Worm (Caenorhabditis elegans): ENCODE results near the gene F46B6.6.

F46B6.6 gene

ce11 chrV:9750308-9750707 lies 36.4 kb downstream of the F46B6.6 start, which contains the start of gene F58E6.4:
Gene F58E6.4, minus strand, starts transcription at chrV:9750408.
- TF ChIP-seq klf-2 (GFP tag; conservative IDR thresholded peaks at IDR 0.05) (no peak), med-1 (GFP tag; optimal IDR thresholded peaks at IDR 0.05; ENCODE audit: insufficient read depth) (no peak), tab-1 (GFP tag; IDR thresholded peaks at IDR 0.05) (no peak), cog-1 (tag; optimal IDR thresholded peaks at IDR 0.05) (no peak), T22C8.4 (GFP tag; IDR thresholded peaks at IDR 0.05) (no peak), ref-1 (GFP tag; conservative IDR thresholded peaks at IDR 0.05) (no peak), flt-1 (GFP tag; IDR thresholded peaks at IDR 0.05) (no peak)

DNA sequence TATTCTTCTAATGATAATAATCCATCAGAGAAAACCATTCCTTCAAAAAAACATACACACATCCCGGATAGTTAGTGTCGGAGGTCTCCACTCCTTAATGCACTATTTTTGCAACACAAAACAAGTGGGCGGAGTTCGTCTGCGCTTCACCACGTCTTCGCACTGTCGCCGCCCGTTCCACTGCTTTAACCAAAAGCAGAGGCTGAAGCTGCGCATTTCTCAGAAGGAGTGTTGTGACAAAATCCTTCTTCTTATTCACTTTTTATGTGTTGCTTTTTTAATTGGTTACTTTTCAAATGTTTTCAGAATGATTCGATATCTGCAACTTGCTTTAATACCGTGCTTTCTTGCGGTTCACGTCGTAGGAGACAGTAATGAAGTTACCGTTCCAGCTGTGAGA lies 41.7 kb downstream of the F46B6.6 start, which contains the start of gene F58E6.13:
TSS of gene F58E6.13 (plus strand) at position 301 of the 400 bp plus-strand sequence.
- TF ChIP-seq flt-1 (GFP tag; IDR thresholded peaks at IDR 0.05) (no peak), T22C8.4 (GFP tag; IDR thresholded peaks at IDR 0.05) (no peak), med-1 (GFP tag; optimal IDR thresholded peaks at IDR 0.05; ENCODE audit: insufficient read depth) (no peak), klf-2 (GFP tag; conservative IDR thresholded peaks at IDR 0.05) (no peak), tab-1 (GFP tag; IDR thresholded peaks at IDR 0.05) (no peak), ztf-29 (GFP tag; IDR thresholded peaks at IDR 0.05) (no peak), cog-1 (tag; optimal IDR thresholded peaks at IDR 0.05) (no peak), ztf-23 (GFP tag; IDR thresholded peaks at IDR 0.05) (no peak), ref-1 (GFP tag; conservative IDR thresholded peaks at IDR 0.05) (no peak)

ce11 chrV:9740858-9741257 lies 45.8 kb downstream of the F46B6.6 start, which contains the start of gene sta-2:
Gene sta-2, plus strand, starts transcription at chrV:9741206.
- TF ChIP-seq cog-1 (tag; optimal IDR thresholded peaks at IDR 0.05): no peak
- no peak for TF ChIP-seq ztf-29 (GFP tag; IDR thresholded peaks at IDR 0.05)
- TF ChIP-seq T22C8.4 (GFP tag; IDR thresholded peaks at IDR 0.05): no peak
- TF ChIP-seq med-1 (GFP tag; optimal IDR thresholded peaks at IDR 0.05; ENCODE audit: insufficient read depth): no peak
- TF ChIP-seq ref-1 (GFP tag; conservative IDR thresholded peaks at IDR 0.05): no peak
- TF ChIP-seq tab-1 (GFP tag; IDR thresholded peaks at IDR 0.05): no peak
- TF ChIP-seq flt-1 (GFP tag; IDR thresholded peaks at IDR 0.05): no peak
- no peak for TF ChIP-seq ztf-23 (GFP tag; IDR thresholded peaks at IDR 0.05)
- TF ChIP-seq klf-2 (GFP tag; conservative IDR thresholded peaks at IDR 0.05): no peak

- no peak for TF ChIP-seq T22C8.4 (GFP tag; IDR thresholded peaks at IDR 0.05)
- TF ChIP-seq klf-2 (GFP tag; conservative IDR thresholded peaks at IDR 0.05): no peak
- TF ChIP-seq med-1 (GFP tag; optimal IDR thresholded peaks at IDR 0.05; ENCODE audit: insufficient read depth): no peak
- no peak for TF ChIP-seq tab-1 (GFP tag; IDR thresholded peaks at IDR 0.05)
- TF ChIP-seq ref-1 (GFP tag; conservative IDR thresholded peaks at IDR 0.05): no peak
Observed at ce11 chrV:9739402-9739801, 47.3 kb downstream of the F46B6.6 start, which contains the start of gene marc-1. Gene marc-1, plus strand, starts transcription at chrV:9739702.

ce11 chrV:9738077-9738705 lies 48.5 kb downstream of the F46B6.6 start:
- TF ChIP-seq klf-2 (GFP tag; conservative IDR thresholded peaks at IDR 0.05) (no peak), ztf-29 (GFP tag; IDR thresholded peaks at IDR 0.05) (no peak)

DNA sequence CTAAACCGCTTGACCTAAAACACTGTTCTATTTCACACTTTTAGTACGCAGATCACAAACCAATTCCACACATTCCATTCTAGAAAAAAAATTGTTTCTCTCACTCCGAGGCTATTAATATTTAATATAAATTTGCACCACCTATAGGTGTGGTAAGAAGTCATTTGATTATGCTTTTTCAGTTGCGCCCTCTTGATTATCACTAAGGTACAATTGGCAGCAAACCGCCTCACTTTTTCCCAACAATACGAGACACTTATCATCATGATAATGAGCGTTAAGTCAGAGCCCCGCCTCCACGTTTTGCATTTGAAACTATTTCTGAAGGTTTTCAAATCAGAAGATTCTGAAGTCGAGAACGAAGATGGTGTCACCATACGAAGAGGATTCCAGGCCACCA lies 49.4 kb downstream of the F46B6.6 start, which contains the start of gene aqp-4:
TSS of gene aqp-4 (plus strand) at position 270 of the 400 bp plus-strand sequence.
- TF ChIP-seq flt-1 (GFP tag; IDR thresholded peaks at IDR 0.05): no peak
- TF ChIP-seq tab-1 (GFP tag; IDR thresholded peaks at IDR 0.05): no peak
- TF ChIP-seq ztf-29 (GFP tag; IDR thresholded peaks at IDR 0.05): no peak

DNA sequence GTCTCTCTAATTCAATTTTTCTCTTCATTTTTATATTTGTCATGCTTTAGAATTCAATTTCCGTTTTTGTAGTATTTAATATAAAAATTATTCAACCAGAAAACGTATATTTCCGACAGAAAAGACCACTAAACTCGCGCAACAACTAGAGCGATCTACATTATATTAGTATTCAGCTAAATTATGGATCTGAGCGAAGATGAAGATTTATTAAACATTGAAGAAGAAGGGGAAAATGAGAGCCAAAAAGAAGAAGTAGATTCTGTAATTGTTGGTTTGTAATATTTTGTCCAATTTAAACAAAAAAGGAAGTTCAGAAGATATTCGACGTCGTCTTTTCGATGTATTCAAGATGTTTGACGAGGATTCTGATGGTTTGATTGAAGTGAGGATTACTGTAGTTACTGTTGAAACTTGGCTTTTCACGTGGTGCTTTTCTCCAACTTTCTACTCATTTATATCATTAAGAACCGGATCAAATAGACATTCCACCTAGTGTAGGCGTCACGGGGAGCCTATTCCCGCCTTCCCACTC lies 52.7 kb downstream of the F46B6.6 start, which contains the start of gene cal-7:
TSS of gene cal-7 (plus strand) at position 184 of the 535 bp plus-strand sequence.
- TF ChIP-seq ztf-29 (GFP tag; IDR thresholded peaks at IDR 0.05) (no peak), T22C8.4 (GFP tag; IDR thresholded peaks at IDR 0.05) (no peak), cog-1 (tag; optimal IDR thresholded peaks at IDR 0.05) (no peak), klf-2 (GFP tag; conservative IDR thresholded peaks at IDR 0.05) (no peak), ref-1 (GFP tag; conservative IDR thresholded peaks at IDR 0.05) (no peak), flt-1 (GFP tag; IDR thresholded peaks at IDR 0.05) (no peak), med-1 (GFP tag; optimal IDR thresholded peaks at IDR 0.05; ENCODE audit: insufficient read depth) (no peak), tab-1 (GFP tag; IDR thresholded peaks at IDR 0.05) (no peak), ztf-23 (GFP tag; IDR thresholded peaks at IDR 0.05) (no peak)

Measured in whole organism, midembryonic.